Fruit fly (Drosophila melanogaster) whole organism, embryonic: ENCODE results near the gene Nmt.
A peak's percentile ranks its signal among the peaks of the same experiment; 100 is the strongest.

ENCODE experiments used
- Bgb ChIP-seq: fragments of 200-800 bp; sonication (Bioruptor generic); IDR thresholded peaks from 2 replicates; pipeline ENCODE4 v1.3.6; 2022; ENCODE audit warnings: missing biosample characterization, missing genetic modification characterization; ENCODE audit not compliant: partially characterized antibody
- CG12299 ChIP-seq: fragments of 200-800 bp; sonication (Bioruptor generic); optimal IDR thresholded peaks from 2 replicates; lab custom pipeline; 2018; ENCODE audit warnings: missing biosample characterization, mild to moderate bottlenecking, missing genetic modification characterization
- CG1529 ChIP-seq: fragments of 200-800 bp; sonication (Bioruptor generic); optimal IDR thresholded peaks from 3 replicates; lab custom pipeline; 2018; ENCODE audit warnings: missing biosample characterization, missing genetic modification characterization
- CG15514 ChIP-seq: fragments of 200-800 bp; sonication (Bioruptor generic); optimal IDR thresholded peaks from 3 replicates; lab custom pipeline; 2017; ENCODE audit warnings: missing biosample characterization, missing genetic modification characterization, mild to moderate bottlenecking, moderate library complexity, missing genetic modification reagents
- CG1603 ChIP-seq: fragments of 200-800 bp; sonication (Bioruptor generic); optimal IDR thresholded peaks from 2 replicates; lab custom pipeline; 2019; ENCODE audit warnings: missing biosample characterization, mild to moderate bottlenecking, missing genetic modification characterization, moderate library complexity
- CG16779 ChIP-seq: fragments of 200-800 bp; sonication (Bioruptor generic); IDR thresholded peaks from 2 replicates; pipeline ENCODE4 v1.3.6; 2022; ENCODE audit warnings: missing biosample characterization, missing genetic modification characterization
- CG17359 ChIP-seq: fragments of 200-800 bp; sonication (Bioruptor generic); optimal IDR thresholded peaks from 3 replicates; lab custom pipeline; 2018; ENCODE audit warnings: missing biosample characterization, mild to moderate bottlenecking, missing genetic modification characterization, moderate library complexity
- CG17612 ChIP-seq: fragments of 200-800 bp; sonication (Bioruptor generic); IDR thresholded peaks from 2 replicates; pipeline ENCODE4 v1.3.6; 2022; ENCODE audit warnings: missing biosample characterization, missing genetic modification characterization
- CG17802 ChIP-seq: fragments of 200-800 bp; sonication (Bioruptor generic); optimal IDR thresholded peaks from 2 replicates; lab custom pipeline; 2018; ENCODE audit warnings: missing biosample characterization, mild to moderate bottlenecking, missing genetic modification characterization, moderate library complexity
- CG17829 ChIP-seq: fragments of 200-800 bp; optimal IDR thresholded peaks from 2 replicates; lab custom pipeline; 2019; ENCODE audit warnings: missing biosample characterization, mild to moderate bottlenecking, missing genetic modification characterization, moderate library complexity
- CG2116 ChIP-seq: fragments of 200-800 bp; sonication (Bioruptor generic); optimal IDR thresholded peaks from 3 replicates; lab custom pipeline; 2018; ENCODE audit warnings: missing biosample characterization, mild to moderate bottlenecking, missing genetic modification characterization
- CG31224 ChIP-seq: fragments of 200-800 bp; sonication (Bioruptor generic); IDR thresholded peaks from 2 replicates; pipeline ENCODE4 v1.3.6; 2022; ENCODE audit warnings: missing biosample characterization, missing genetic modification characterization
- CG31365 ChIP-seq: fragments of 200-800 bp; sonication (Bioruptor generic); optimal IDR thresholded peaks from 2 replicates; lab custom pipeline; 2018; ENCODE audit warnings: missing biosample characterization, mild to moderate bottlenecking, missing genetic modification characterization
- CG3407 ChIP-seq: fragments of 200-800 bp; sonication (Bioruptor generic); optimal IDR thresholded peaks from 2 replicates; lab custom pipeline; 2018; ENCODE audit warnings: missing biosample characterization, mild to moderate bottlenecking, missing genetic modification characterization
- CG3726 ChIP-seq: fragments of 200-800 bp; sonication (Bioruptor generic); IDR thresholded peaks from 3 replicates; pipeline ENCODE4, ENCODE4 v1.3.6; 2022; ENCODE audit warnings: missing biosample characterization, missing genetic modification characterization
- CG4820 ChIP-seq: fragments of 200-800 bp; sonication (Bioruptor generic); optimal IDR thresholded peaks from 3 replicates; lab custom pipeline; 2016; ENCODE audit warnings: missing biosample characterization, missing genetic modification characterization
- CG6175 ChIP-seq: fragments of 200-800 bp; sonication (Bioruptor generic); IDR thresholded peaks from 3 replicates; pipeline ENCODE4 v1.3.6; 2022; ENCODE audit warnings: missing biosample characterization, missing genetic modification characterization
- CG6689 ChIP-seq: fragments of 200-800 bp; sonication (Bioruptor generic); IDR thresholded peaks from 2 replicates; pipeline ENCODE4 v1.3.6; 2022; ENCODE audit warnings: missing biosample characterization, missing genetic modification characterization
- CG6813 ChIP-seq: fragments of 200-800 bp; sonication (Bioruptor generic); optimal IDR thresholded peaks from 2 replicates; lab custom pipeline; 2017; ENCODE audit warnings: missing biosample characterization, missing genetic modification characterization, mild to moderate bottlenecking, moderate library complexity, missing genetic modification reagents
- CG7357 ChIP-seq: fragments of 200-800 bp; sonication (Bioruptor generic); IDR thresholded peaks from 3 replicates; pipeline ENCODE4 v1.3.6; 2022; ENCODE audit warnings: missing biosample characterization, missing genetic modification characterization
- CG7928 ChIP-seq: fragments of 200-800 bp; sonication (Bioruptor generic); optimal IDR thresholded peaks from 2 replicates; lab custom pipeline; 2017; ENCODE audit warnings: missing biosample characterization, mild to moderate bottlenecking, missing genetic modification characterization
- CG7987 ChIP-seq: fragments of 200-800 bp; sonication (Bioruptor generic); optimal IDR thresholded peaks from 2 replicates; lab custom pipeline; 2018; ENCODE audit warnings: missing biosample characterization, mild to moderate bottlenecking, missing genetic modification characterization, moderate library complexity
- Ets65A ChIP-seq: fragments of 200-800 bp; sonication (Bioruptor generic); peaks from one replicate; lab custom pipeline; 2016; ENCODE audit warnings: missing biosample characterization, missing genetic modification characterization
- Gsc ChIP-seq: fragments of 200-800 bp; sonication (Bioruptor generic); IDR thresholded peaks from 2 replicates; pipeline ENCODE4 v1.3.6; 2022; ENCODE audit warnings: missing biosample characterization, missing genetic modification characterization
- HmgD ChIP-seq: fragments of 200-800 bp; sonication (Bioruptor generic); optimal IDR thresholded peaks from 3 replicates; lab custom pipeline; 2016; ENCODE audit warnings: missing biosample characterization, missing genetic modification characterization
- MBD-R2 ChIP-seq: fragments of 200-800 bp; sonication (Bioruptor generic); IDR thresholded peaks from 2 replicates; pipeline ENCODE4 v1.3.6; 2022; ENCODE audit warnings: missing biosample characterization, missing genetic modification characterization
- Mad ChIP-seq: fragments of 200-800 bp; sonication (Bioruptor generic); optimal IDR thresholded peaks from 2 replicates; lab custom pipeline; 2016; ENCODE audit warnings: missing biosample characterization, missing genetic modification characterization
- Med ChIP-seq: fragments of 200-800 bp; sonication (Bioruptor generic); peaks from one replicate; lab custom pipeline; 2016; ENCODE audit warnings: missing biosample characterization, missing genetic modification characterization, mild to moderate bottlenecking, inconsistent platforms, moderate library complexity
- Meics ChIP-seq: fragments of 200-800 bp; sonication (Bioruptor generic); optimal IDR thresholded peaks from 2 replicates; lab custom pipeline; 2017; ENCODE audit warnings: missing biosample characterization, mild to moderate bottlenecking, missing genetic modification characterization
- Mrtf ChIP-seq: fragments of 200-800 bp; sonication (Bioruptor generic); IDR thresholded peaks from 3 replicates; pipeline ENCODE4 v1.3.6; 2022; ENCODE audit warnings: missing biosample characterization, missing genetic modification characterization
- NFAT ChIP-seq: fragments of 200-800 bp; sonication (Bioruptor generic); IDR thresholded peaks from 2 replicates; pipeline ENCODE4 v1.3.6; 2022; ENCODE audit warnings: missing biosample characterization, missing genetic modification characterization
- Neu2 ChIP-seq: fragments of 200-800 bp; sonication (Bioruptor generic); optimal IDR thresholded peaks from 3 replicates; lab custom pipeline; 2016; ENCODE audit warnings: missing biosample characterization, missing genetic modification characterization, borderline replicate concordance
- Nf-YA ChIP-seq: fragments of 200-800 bp; sonication (Bioruptor generic); IDR thresholded peaks from 2 replicates; pipeline ENCODE4 v1.3.6; 2022; ENCODE audit warnings: missing biosample characterization, missing genetic modification characterization
- Optix ChIP-seq: fragments of 200-800 bp; sonication (Bioruptor generic); IDR thresholded peaks from 3 replicates; pipeline ENCODE4 v1.3.6; 2022; ENCODE audit warnings: missing biosample characterization, missing genetic modification characterization
- Rfx ChIP-seq: fragments of 200-800 bp; sonication (Bioruptor generic); IDR thresholded peaks from 2 replicates; pipeline ENCODE4 v1.3.6; 2022; ENCODE audit warnings: missing biosample characterization, missing genetic modification characterization
- Xbp1 ChIP-seq: fragments of 200-800 bp; sonication (Bioruptor generic); optimal IDR thresholded peaks from 3 replicates; lab custom pipeline; 2016; ENCODE audit warnings: missing biosample characterization, mild to moderate bottlenecking, missing genetic modification characterization
- Xrp1 ChIP-seq: fragments of 200-800 bp; sonication (Bioruptor generic); IDR thresholded peaks from 2 replicates; pipeline ENCODE4 v1.3.6; 2022; ENCODE audit warnings: missing biosample characterization, missing genetic modification characterization
- croc ChIP-seq: fragments of 200-800 bp; sonication (Bioruptor generic); conservative IDR thresholded peaks from 3 replicates; pipeline ENCODE4 v1.3.6; 2022; ENCODE audit warnings: missing biosample characterization, missing genetic modification characterization
- crol ChIP-seq: fragments of 200-800 bp; sonication (Bioruptor generic); IDR thresholded peaks from 2 replicates; pipeline ENCODE4 v1.3.6; 2022; ENCODE audit warnings: missing biosample characterization, missing genetic modification characterization
- emc ChIP-seq: fragments of 200-800 bp; sonication (Bioruptor generic); optimal IDR thresholded peaks from 2 replicates; lab custom pipeline; 2016; ENCODE audit warnings: missing biosample characterization, missing genetic modification characterization
- gce ChIP-seq: fragments of 200-800 bp; sonication (Bioruptor generic); IDR thresholded peaks from 3 replicates; pipeline ENCODE4 v1.3.6; 2022; ENCODE audit warnings: missing biosample characterization, missing genetic modification characterization
- gfzf ChIP-seq: fragments of 200-800 bp; sonication (Bioruptor generic); optimal IDR thresholded peaks from 2 replicates; lab custom pipeline; 2016; ENCODE audit warnings: missing biosample characterization, mild to moderate bottlenecking, missing genetic modification characterization, moderate library complexity
- lmd ChIP-seq: fragments of 200-800 bp; sonication (Bioruptor generic); IDR thresholded peaks from 2 replicates; pipeline ENCODE4 v1.3.6; 2022; ENCODE audit warnings: missing biosample characterization, missing genetic modification characterization
- luna ChIP-seq: fragments of 200-800 bp; sonication (Bioruptor generic); optimal IDR thresholded peaks from 2 replicates; lab custom pipeline; 2016; ENCODE audit warnings: missing biosample characterization, missing genetic modification characterization
- mirr ChIP-seq: fragments of 200-800 bp; sonication (Bioruptor generic); optimal IDR thresholded peaks from 3 replicates; lab custom pipeline; 2018; ENCODE audit warnings: missing biosample characterization, mild to moderate bottlenecking, missing genetic modification characterization
- pan ChIP-seq, 4 experiments: fragments of >200 bp in 3 of 4; fragments of 200-800 bp in 1 of 4; sonication (Bioruptor generic) in 1 of 4; optimal IDR thresholded peaks in 3 of 4; IDR thresholded peaks in 1 of 4; 2 replicates each; pipeline versions ENCODE4 v1.3.6 to Lab custom; 2017 to 2022; ENCODE audit warnings: missing biosample characterization in 2 of 4, missing genetic modification characterization in 2 of 4, mixed read lengths in 1 of 4
- peb ChIP-seq: fragments of 200-800 bp; sonication (Bioruptor generic); IDR thresholded peaks from 2 replicates; pipeline ENCODE4 v1.3.6; 2022; ENCODE audit warnings: missing biosample characterization, missing genetic modification characterization
- ro ChIP-seq: fragments of 200-800 bp; sonication (Bioruptor generic); IDR thresholded peaks from 2 replicates; pipeline ENCODE4 v1.3.6; 2022; ENCODE audit warnings: missing biosample characterization, missing genetic modification characterization
- tin ChIP-seq: fragments of 200-800 bp; sonication (Bioruptor generic); optimal IDR thresholded peaks from 3 replicates; lab custom pipeline; 2016; ENCODE audit warnings: missing biosample characterization, missing genetic modification characterization

The Nmt gene

dm6 chr3L:8153206-8153996, 24.8 kb downstream of the Nmt start (continued):
- no peak for TF ChIP-seq Bgb (GFP tag; lab: Robert Waterston, UW)
- TF ChIP-seq luna (GFP tag; lab: Kevin White, UChicago), result no peak
- TF ChIP-seq CG6813 (GFP tag; lab: Kevin White, UChicago), result peak; percentile 41
- no peak for TF ChIP-seq gfzf
- no peak for TF ChIP-seq CG17612 (GFP tag; lab: Robert Waterston, UW)
- TF ChIP-seq CG6175 (GFP tag; lab: Robert Waterston, UW), result peak; percentile 53; the same call in 1 of the 3 replicates
- peak; percentile 63 for TF ChIP-seq CG1603 (tag; lab: Kevin White, UChicago)
- TF ChIP-seq CG16779 (GFP tag; lab: Robert Waterston, UW), result no peak
- TF ChIP-seq ro (GFP tag; lab: Robert Waterston, UW), result no peak
- TF ChIP-seq CG3726 (GFP tag; lab: Robert Waterston, UW), result no peak
- TF ChIP-seq HmgD, result no peak
- TF ChIP-seq croc (GFP tag; lab: Robert Waterston, UW), result peak; percentile 36; the same call in 2 of the 3 replicates
- TF ChIP-seq NFAT, result no peak
- no peak for TF ChIP-seq CG7928 (GFP tag; lab: Kevin White, UChicago)
- TF ChIP-seq CG4820, result peak; percentile 56
- no peak for TF ChIP-seq crol (GFP tag; lab: Robert Waterston, UW)
- TF ChIP-seq CG7987 (GFP tag; lab: Kevin White, UChicago), result no peak
- TF ChIP-seq CG31224 (GFP tag; lab: Robert Waterston, UW), result no peak
- TF ChIP-seq Meics (GFP tag; lab: Kevin White, UChicago), result peak; percentile 41
- TF ChIP-seq Neu2 (GFP tag; lab: Kevin White, UChicago), result no peak
- TF ChIP-seq Rfx (GFP tag; lab: Robert Waterston, UW), result peak; percentile 22; the same call in 1 of the 2 replicates
- no peak for TF ChIP-seq CG31365 (tag; lab: Kevin White, UChicago)
- peak; percentile 53; the same call in 1 of the 3 replicates for TF ChIP-seq Mrtf (GFP tag; lab: Robert Waterston, UW)
- peak; percentile 82 for TF ChIP-seq CG17359 (tag; lab: Kevin White, UChicago)
- TF ChIP-seq lmd (GFP tag; lab: Robert Waterston, UW), result peak; percentile 59
- TF ChIP-seq Gsc (GFP tag; lab: Robert Waterston, UW), result peak; percentile 46; the same call in 1 of the 2 replicates
- peak; percentile 5 for TF ChIP-seq CG2116 (GFP tag; lab: Kevin White, UChicago)
- no peak for TF ChIP-seq CG7357 (GFP tag; lab: Robert Waterston, UW)
- TF ChIP-seq CG17829 (tag; lab: Kevin White, UChicago), result no peak
- no peak for TF ChIP-seq pan (optimal IDR thresholded peaks at IDR 0.05; lab: Kevin White, UChicago)
- peak in 1 of 2 experiments; percentile 69 for TF ChIP-seq pan (GFP tag; optimal IDR thresholded peaks at IDR 0.05 in 1 of 2, IDR thresholded peaks at IDR 0.05 in 1 of 2)
- TF ChIP-seq emc (GFP tag; lab: Kevin White, UChicago), result no peak
- TF ChIP-seq Optix (GFP tag; lab: Robert Waterston, UW), result peak; percentile 60; the same call in 2 of the 3 replicates
- peak; percentile 58 for TF ChIP-seq tin
- no peak for TF ChIP-seq mirr (GFP tag; lab: Kevin White, UChicago)
- peak; percentile 32; the same call in 1 of the 3 replicates for TF ChIP-seq gce (GFP tag; lab: Robert Waterston, UW)
- TF ChIP-seq CG15514 (GFP tag; lab: Kevin White, UChicago), result peak; percentile 29
- peak; percentile 47; the same call in 1 of the 2 replicates for TF ChIP-seq Xrp1
- TF ChIP-seq CG1529, result peak; percentile 51
- TF ChIP-seq Mad (GFP tag; lab: Kevin White, UChicago), result peak; percentile 42
- TF ChIP-seq CG17802 (tag; lab: Kevin White, UChicago), result no peak
- peak; percentile 46 for TF ChIP-seq Ets65A
- TF ChIP-seq Xbp1 (GFP tag; lab: Kevin White, UChicago), result peak; percentile 72
- peak; percentile 51 for TF ChIP-seq CG6689 (GFP tag; lab: Robert Waterston, UW)
- TF ChIP-seq Med (GFP tag; lab: Kevin White, UChicago), result peak; percentile 84
- no peak for TF ChIP-seq CG12299
- no peak for TF ChIP-seq CG3407 (GFP tag; lab: Kevin White, UChicago)
- no peak; the same call in 1 of the 2 replicates for TF ChIP-seq peb (GFP tag; lab: Robert Waterston, UW)
- no peak for TF ChIP-seq MBD-R2 (GFP tag; lab: Robert Waterston, UW)
- no peak for TF ChIP-seq Nf-YA (GFP tag; lab: Robert Waterston, UW)
